Fruit fly (Drosophila melanogaster) whole organism, adult: ENCODE measurements around the gene CG12061.

Source experiments
- CG1620 ChIP-seq: fragments of 200-800 bp; sonication (Bioruptor generic); optimal IDR thresholded peaks from 2 replicates; lab custom pipeline; 2016; ENCODE audit warnings: missing biosample characterization, missing genetic modification characterization
- cnc ChIP-seq, 2 experiments: fragments of >200 bp; optimal IDR thresholded peaks; 2 replicates each; lab custom pipeline; 2017
- kay ChIP-seq: fragments of 200-800 bp; sonication (Bioruptor generic); peaks from one replicate; lab custom pipeline; 2016; ENCODE audit warnings: missing biosample characterization, missing genetic modification characterization, borderline replicate concordance
- ovo ChIP-seq: fragments of 200-800 bp; sonication (Bioruptor generic); optimal IDR thresholded peaks from 2 replicates; lab custom pipeline; 2016; ENCODE audit warnings: missing biosample characterization, missing genetic modification characterization
- pad ChIP-seq: fragments of 200-800 bp; sonication (Bioruptor generic); optimal IDR thresholded peaks from 3 replicates; lab custom pipeline; 2017; ENCODE audit warnings: missing biosample characterization, missing genetic modification characterization, mild to moderate bottlenecking, moderate library complexity, missing genetic modification reagents
- toe ChIP-seq: fragments of 200-800 bp; sonication (Bioruptor generic); optimal IDR thresholded peaks from 2 replicates; lab custom pipeline; 2016; ENCODE audit warnings: missing biosample characterization, missing genetic modification characterization

DNA sequence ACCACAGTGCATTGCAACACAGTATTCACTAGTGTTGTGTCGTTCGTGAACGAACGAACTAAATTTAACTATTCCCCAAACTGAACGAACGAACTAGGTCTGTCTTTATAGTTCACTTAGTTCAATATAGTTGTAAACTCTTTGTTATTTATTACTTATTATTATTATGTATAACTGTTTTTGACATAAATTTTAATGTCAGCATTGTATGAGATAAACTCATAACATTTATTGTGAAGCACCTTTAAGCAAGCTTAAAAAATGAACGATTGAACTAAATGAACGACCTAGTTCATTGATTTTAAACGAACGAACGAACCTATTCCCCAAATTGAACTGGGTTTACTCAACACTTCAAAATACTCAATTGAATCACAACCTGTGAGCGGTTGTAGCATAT is 28.9 kb upstream of the CG12061 start:
- no peak for TF ChIP-seq ovo
- no peak for TF ChIP-seq kay
- TF ChIP-seq cnc (optimal IDR thresholded peaks at IDR 0.05; lab: Kevin White, UChicago) = no peak
- no peak for TF ChIP-seq CG1620 (GFP tag; lab: Kevin White, UChicago)
- no peak for TF ChIP-seq toe (GFP tag; lab: Kevin White, UChicago)
- TF ChIP-seq pad (GFP tag; lab: Kevin White, UChicago) = no peak
